Worm (Caenorhabditis elegans): ENCODE results near the gene gap-2.

ce11 chrX:9553095-9553494, 80.8 kb downstream of the gap-2 start:
- TF ChIP-seq elt-2 (tag; optimal IDR thresholded peaks at IDR 0.05) (no peak), fkh-10 (GFP tag; optimal IDR thresholded peaks at IDR 0.05) (no peak), eyg-1 (tag; optimal IDR thresholded peaks at IDR 0.05) (no peak), pag-3 (tag; optimal IDR thresholded peaks at IDR 0.05; ENCODE audit: borderline replicate concordance) (no peak), sox-2 (GFP tag; IDR thresholded peaks at IDR 0.05) (no peak), K02D7.2 (tag; optimal IDR thresholded peaks at IDR 0.05) (no peak)

All from whole organism, late embryonic.